Worm (Caenorhabditis elegans): ENCODE results near the gene F44E5.17.

F44E5.17 gene

ce11 chrII:11774218-11774617 is 25.8 kb upstream of the F44E5.17 start, which contains the start of gene F44E5.1:
TSS of gene F44E5.1 (minus strand) at chrII:11774559.
- TF ChIP-seq skn-1 (tag; optimal IDR thresholded peaks at IDR 0.05) (no peak), gmeb-1 (tag; optimal IDR thresholded peaks at IDR 0.05) (no peak), zag-1 (tag; optimal IDR thresholded peaks at IDR 0.05) (no peak), sma-3 (GFP tag; optimal IDR thresholded peaks at IDR 0.05) (no peak), lin-39 (tag; optimal IDR thresholded peaks at IDR 0.05) (no peak), alr-1 (tag; optimal IDR thresholded peaks at IDR 0.05) (no peak), fos-1 (tag; optimal IDR thresholded peaks at IDR 0.05) (no peak), elt-1 (tag; optimal IDR thresholded peaks at IDR 0.05) (no peak), nhr-129 (tag; optimal IDR thresholded peaks at IDR 0.05) (no peak), snpc-4 (tag; optimal IDR thresholded peaks at IDR 0.05) (no peak), dmd-4 (tag; optimal IDR thresholded peaks at IDR 0.05) (no peak), peb-1 (tag; optimal IDR thresholded peaks at IDR 0.05) (no peak), mab-5 (tag; optimal IDR thresholded peaks at IDR 0.05) (no peak), nhr-12 (tag; optimal IDR thresholded peaks at IDR 0.05) (no peak), ztf-11 (tag; optimal IDR thresholded peaks at IDR 0.05) (no peak), nhr-237 (tag; optimal IDR thresholded peaks at IDR 0.05) (no peak)

- TF ChIP-seq lin-11 (tag; optimal IDR thresholded peaks at IDR 0.05) (no peak), ama-1 (optimal IDR thresholded peaks at IDR 0.05) (no peak), nhr-21 (tag; optimal IDR thresholded peaks at IDR 0.05) (no peak), elt-3 (tag; optimal IDR thresholded peaks at IDR 0.05) (no peak), aly-2 (tag; optimal IDR thresholded peaks at IDR 0.05) (no peak), lsy-2 (tag; optimal IDR thresholded peaks at IDR 0.05) (no peak), ceh-82 (tag; optimal IDR thresholded peaks at IDR 0.05) (no peak), fos-1 (tag; optimal IDR thresholded peaks at IDR 0.05) (no peak), nhr-12 (tag; optimal IDR thresholded peaks at IDR 0.05) (no peak), blmp-1 (tag; optimal IDR thresholded peaks at IDR 0.05; ENCODE audit: insufficient read depth) (no peak), nhr-77 (tag; optimal IDR thresholded peaks at IDR 0.05) (no peak), skn-1 (tag; optimal IDR thresholded peaks at IDR 0.05) (no peak), dmd-4 (tag; optimal IDR thresholded peaks at IDR 0.05) (no peak), nhr-25 (tag; optimal IDR thresholded peaks at IDR 0.05) (no peak), R02D3.7 (tag; optimal IDR thresholded peaks at IDR 0.05) (no peak), mbf-1 (tag; optimal IDR thresholded peaks at IDR 0.05) (no peak), zag-1 (tag; optimal IDR thresholded peaks at IDR 0.05) (no peak), ceh-16 (tag; optimal IDR thresholded peaks at IDR 0.05) (no peak)
Measured at ce11 chrII:11772364-11772763, 24.0 kb upstream of the F44E5.17 start, which contains the start of gene F44E5.15. TSS of gene F44E5.15 (plus strand) at chrII:11772664.

ce11 chrII:11766472-11766871 is 18.1 kb upstream of the F44E5.17 start, which contains the start of gene F44E5.2:
TSS of gene F44E5.2 (plus strand) at chrII:11766772.
- TF ChIP-seq unc-62 (GFP tag; optimal IDR thresholded peaks at IDR 0.05) (no peak), ztf-4 (tag; optimal IDR thresholded peaks at IDR 0.05) (no peak), R02D3.7 (tag; optimal IDR thresholded peaks at IDR 0.05) (no peak), nhr-129 (tag; optimal IDR thresholded peaks at IDR 0.05) (no peak), gmeb-1 (tag; optimal IDR thresholded peaks at IDR 0.05) (no peak), sem-4 (tag; optimal IDR thresholded peaks at IDR 0.05) (no peak)

ce11 chrII:11765506-11766152 is 17.2 kb upstream of the F44E5.17 start:
- TF ChIP-seq peb-1 (tag; optimal IDR thresholded peaks at IDR 0.05) (no peak), nhr-21 (tag; optimal IDR thresholded peaks at IDR 0.05) (no peak), nhr-12 (tag; optimal IDR thresholded peaks at IDR 0.05) (no peak), ztf-11 (tag; optimal IDR thresholded peaks at IDR 0.05) (no peak), elt-1 (tag; optimal IDR thresholded peaks at IDR 0.05) (no peak), nhr-237 (tag; optimal IDR thresholded peaks at IDR 0.05) (no peak), ama-1 (optimal IDR thresholded peaks at IDR 0.05) (no peak), gmeb-1 (tag; optimal IDR thresholded peaks at IDR 0.05) (no peak), nhr-77 (tag; optimal IDR thresholded peaks at IDR 0.05) (no peak), egl-27 (tag; optimal IDR thresholded peaks at IDR 0.05) (no peak), Y55F3AM.14 (GFP tag; optimal IDR thresholded peaks at IDR 0.05) (no peak), ztf-1 (GFP tag; conservative IDR thresholded peaks at IDR 0.05) (no peak), ztf-4 (tag; optimal IDR thresholded peaks at IDR 0.05) (no peak), nhr-129 (tag; optimal IDR thresholded peaks at IDR 0.05) (no peak), nhr-23 (tag; optimal IDR thresholded peaks at IDR 0.05) (no peak), lsy-2 (tag; optimal IDR thresholded peaks at IDR 0.05) (no peak)

Measured in whole organism, L2 larva.